Fruit fly (Drosophila melanogaster): ENCODE results near the gene CG31467.

dm6 chr3R:10735857-10736256 is 29.2 kb upstream of the CG31467 start, which contains the start of gene tomboy20:
- TF ChIP-seq CG34406 (GFP tag; optimal IDR thresholded peaks at IDR 0.05) (no peak), CG6163 (GFP tag; IDR thresholded peaks at IDR 0.05) (no peak), svp (GFP tag) (no peak), CG3919 (GFP tag; optimal IDR thresholded peaks at IDR 0.05) (no peak), fd85E (GFP tag; optimal IDR thresholded peaks at IDR 0.05) (no peak), Sox102F (GFP tag; optimal IDR thresholded peaks at IDR 0.05) (no peak), fd59A (GFP tag; optimal IDR thresholded peaks at IDR 0.05) (no peak), net (GFP tag; optimal IDR thresholded peaks at IDR 0.05) (no peak), Hr39 (GFP tag; optimal IDR thresholded peaks at IDR 0.05) (no peak), CG16779 (tag; optimal IDR thresholded peaks at IDR 0.05) (no peak), CG7368 (GFP tag; optimal IDR thresholded peaks at IDR 0.05) (no peak), esn (GFP tag; optimal IDR thresholded peaks at IDR 0.05) (no peak), Eip75B (GFP tag; optimal IDR thresholded peaks at IDR 0.05) (no peak)
